Fruit fly (Drosophila melanogaster): ENCODE results near the gene jub.

jub gene

dm6 chrX:13820310-13821038 is 9.6 kb downstream of the jub start (continued):
- TF ChIP-seq jigr1 (GFP tag; IDR thresholded peaks at IDR 0.05), result no peak
- peak in 1 of 2 experiments; percentile 10 for TF ChIP-seq Eip74EF (GFP tag; optimal IDR thresholded peaks at IDR 0.05)
- TF ChIP-seq CG11504 (tag; optimal IDR thresholded peaks at IDR 0.05), result peak; percentile 32
- peak in 1 of 2 experiments; percentile 14 for TF ChIP-seq dpn (GFP tag; optimal IDR thresholded peaks at IDR 0.05)
- TF ChIP-seq Oli (tag; optimal IDR thresholded peaks at IDR 0.05), result peak; percentile 34
- peak; percentile 46 for TF ChIP-seq Asciz (GFP tag; optimal IDR thresholded peaks at IDR 0.05)
- peak; percentile 15 for TF ChIP-seq gsb-n (tag; optimal IDR thresholded peaks at IDR 0.05)
- peak; percentile 10 for TF ChIP-seq CHES-1-like (GFP tag; optimal IDR thresholded peaks at IDR 0.05)
- TF ChIP-seq bsh (GFP tag; optimal IDR thresholded peaks at IDR 0.05), result peak in 1 of 2 experiments; percentile 21
- peak; percentile 10 for TF ChIP-seq Mes4 (GFP tag; optimal IDR thresholded peaks at IDR 0.05)
- peak; percentile 5 for TF ChIP-seq CG15011 (GFP tag; optimal IDR thresholded peaks at IDR 0.05)
- TF ChIP-seq CG7839 (tag; optimal IDR thresholded peaks at IDR 0.05), result peak; percentile 40
- TF ChIP-seq CG3281 (GFP tag; optimal IDR thresholded peaks at IDR 0.05), result peak; percentile 25
- peak; percentile 21 for TF ChIP-seq CG17359 (tag; optimal IDR thresholded peaks at IDR 0.05)
- no peak for TF ChIP-seq cato (GFP tag; optimal IDR thresholded peaks at IDR 0.05; ENCODE audit: borderline replicate concordance)
- TF ChIP-seq zfh2 (GFP tag; optimal IDR thresholded peaks at IDR 0.05), result no peak
- TF ChIP-seq CG9727 (GFP tag; optimal IDR thresholded peaks at IDR 0.05), result peak; percentile 48
- peak; percentile 29 for TF ChIP-seq CG18599 (GFP tag; optimal IDR thresholded peaks at IDR 0.05)
- TF ChIP-seq CG10462 (GFP tag; optimal IDR thresholded peaks at IDR 0.05), result no peak
- no peak for TF ChIP-seq CG4854 (GFP tag; optimal IDR thresholded peaks at IDR 0.05)
- peak; percentile 59 for TF ChIP-seq wek (GFP tag; optimal IDR thresholded peaks at IDR 0.05)
- peak; percentile 35 for TF ChIP-seq lilli (GFP tag; optimal IDR thresholded peaks at IDR 0.05)
- no peak for TF ChIP-seq CG16779 (GFP tag; IDR thresholded peaks at IDR 0.05)
- peak; percentile 1 for TF ChIP-seq HHEX (GFP tag; optimal IDR thresholded peaks at IDR 0.05)
- 0 out of 3 replicates have a peak, but pooled peaks have one; percentile 25 for TF ChIP-seq so (GFP tag; IDR thresholded peaks at IDR 0.05)
- peak; percentile 18 for TF ChIP-seq Hr3 (GFP tag; optimal IDR thresholded peaks at IDR 0.05)
- peak; percentile 6; the same call in 1 of the 2 replicates for TF ChIP-seq ara (GFP tag; IDR thresholded peaks at IDR 0.05)
- no peak for TF ChIP-seq CG6175 (GFP tag; IDR thresholded peaks at IDR 0.05)
- TF ChIP-seq Oaz (GFP tag; IDR thresholded peaks at IDR 0.05), result no peak
- peak; percentile 16 for TF ChIP-seq Meics (GFP tag; optimal IDR thresholded peaks at IDR 0.05)
- TF ChIP-seq CG15269 (tag; optimal IDR thresholded peaks at IDR 0.05), result peak; percentile 43

- no peak for TF ChIP-seq Vsx1 (GFP tag; optimal IDR thresholded peaks at IDR 0.05)
- no peak for TF ChIP-seq CG2712 (tag; optimal IDR thresholded peaks at IDR 0.05)
- no peak for TF ChIP-seq unpg (GFP tag; optimal IDR thresholded peaks at IDR 0.05)
- TF ChIP-seq CG14441 (GFP tag; IDR thresholded peaks at IDR 0.05), result no peak
- no peak for TF ChIP-seq sc (optimal IDR thresholded peaks at IDR 0.05)
- no peak for TF ChIP-seq sc (GFP tag; optimal IDR thresholded peaks at IDR 0.05)
- no peak for TF ChIP-seq CG3995 (GFP tag; optimal IDR thresholded peaks at IDR 0.05)
- TF ChIP-seq CG10267 (tag; optimal IDR thresholded peaks at IDR 0.05), result no peak
- no peak for TF ChIP-seq CG32767 (GFP tag; IDR thresholded peaks at IDR 0.05)
- TF ChIP-seq CG1832 (GFP tag; optimal IDR thresholded peaks at IDR 0.05), result no peak
- peak; percentile 12 for TF ChIP-seq cg (GFP tag; optimal IDR thresholded peaks at IDR 0.05)
- no peak for TF ChIP-seq B-H1 (GFP tag; IDR thresholded peaks at IDR 0.05)
- no peak for TF ChIP-seq CG9215 (GFP tag; IDR thresholded peaks at IDR 0.05)
- TF ChIP-seq al (GFP tag; IDR thresholded peaks at IDR 0.05), result no peak
- no peak for TF ChIP-seq CG16813 (GFP tag; IDR thresholded peaks at IDR 0.05; ENCODE audit: partially characterized antibody)
- TF ChIP-seq CG5953 (GFP tag; IDR thresholded peaks at IDR 0.05), result no peak
- TF ChIP-seq dimm (GFP tag; IDR thresholded peaks at IDR 0.05), result no peak
- no peak for TF ChIP-seq az2 (GFP tag; optimal IDR thresholded peaks at IDR 0.05)
- peak; percentile 29 for TF ChIP-seq CG33557 (GFP tag; optimal IDR thresholded peaks at IDR 0.05)
- peak; percentile 47 for TF ChIP-seq CG10431 (GFP tag; optimal IDR thresholded peaks at IDR 0.05)
These were observed 10.4 kb downstream of the jub start for dm6 chrX:13819682-13820081.

Measured in whole organism, embryonic.